Worm (Caenorhabditis elegans): Measurements from ENCODE around the gene ets-4.

DNA sequence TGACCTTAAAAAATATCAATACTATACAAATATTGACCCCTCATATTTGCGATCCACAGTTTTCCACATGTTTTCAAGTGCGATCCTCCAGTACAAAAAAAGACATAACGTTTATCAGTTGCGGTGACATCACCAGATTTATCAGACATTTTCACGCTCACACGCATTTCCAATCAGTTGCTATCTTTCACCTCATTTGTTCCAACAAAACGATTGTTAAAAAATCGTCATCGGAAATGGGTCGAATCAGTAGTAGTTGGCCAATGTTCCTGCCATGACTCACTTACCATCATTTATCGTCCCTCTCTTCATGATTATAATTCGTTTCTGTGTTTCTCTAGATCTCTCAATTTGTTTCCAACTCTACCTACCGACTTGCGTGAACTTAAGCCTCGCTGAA, 33.0 kb downstream of the ets-4 start:
- TF ChIP-seq pha-4 (tag; optimal IDR thresholded peaks at IDR 0.05) (no peak), hlh-30 (tag; optimal IDR thresholded peaks at IDR 0.05; ENCODE audit: insufficient read depth) (no peak), ama-1 (optimal IDR thresholded peaks at IDR 0.05) (no peak), tbx-7 (tag; optimal IDR thresholded peaks at IDR 0.05) (no peak), pag-3 (tag; optimal IDR thresholded peaks at IDR 0.05; ENCODE audit: borderline replicate concordance) (no peak), nfya-1 (tag; optimal IDR thresholded peaks at IDR 0.05) (no peak), ceh-22 (tag; optimal IDR thresholded peaks at IDR 0.05) (no peak), pros-1 (tag; optimal IDR thresholded peaks at IDR 0.05) (no peak), gmeb-2 (tag; optimal IDR thresholded peaks at IDR 0.05) (no peak), nhr-11 (tag; optimal IDR thresholded peaks at IDR 0.05) (no peak)
